Worm (Caenorhabditis elegans) whole organism, L4 larva: ENCODE data around the gene exc-5.

Experiments used
- F49E8.2 ChIP-seq: sonication (generic microtip); optimal IDR thresholded peaks from 2 replicates; lab custom pipeline; 2016; ENCODE audit warnings: missing compliant biosample characterization, mild to moderate bottlenecking, missing genetic modification characterization, borderline replicate concordance
- arid-1 ChIP-seq: fragments of 200-800 bp; sonication (Bioruptor generic); conservative IDR thresholded peaks from 2 replicates; pipeline ENCODE4 v1.3.6; 2022; ENCODE audit warnings: missing genetic modification reagents, missing genetic modification characterization, missing compliant biosample characterization
- gei-8 ChIP-seq: fragments of 200-800 bp; sonication (Bioruptor generic); optimal IDR thresholded peaks from 2 replicates; lab custom pipeline; 2018; ENCODE audit warnings: mild to moderate bottlenecking, missing genetic modification characterization, missing compliant biosample characterization
- hmg-1.1 ChIP-seq: fragments of 200-800 bp; sonication (Bioruptor generic); IDR thresholded peaks from 2 replicates; pipeline ENCODE4 v1.3.6; 2022; ENCODE audit warnings: missing genetic modification reagents, missing genetic modification characterization, missing compliant biosample characterization
- mes-2 ChIP-seq: sonication (generic microtip); optimal IDR thresholded peaks from 2 replicates; lab custom pipeline; 2016; ENCODE audit warnings: missing genotype, mild to moderate bottlenecking, missing genetic modification characterization, missing compliant biosample characterization; ENCODE audit not compliant: poor library complexity, severe bottlenecking
- nhr-28 ChIP-seq: fragments of 150-350 bp; optimal IDR thresholded peaks from 2 replicates; lab custom pipeline; 2014; ENCODE audit warnings: missing biosample characterization, missing genetic modification characterization
- pqm-1 ChIP-seq: sonication (generic microtip); optimal IDR thresholded peaks from 2 replicates; lab custom pipeline; 2017; ENCODE audit warnings: missing biosample characterization, missing genetic modification characterization
- zag-1 ChIP-seq: fragments of 150-350 bp; optimal IDR thresholded peaks from 2 replicates; lab custom pipeline; 2014; ENCODE audit warnings: missing biosample characterization, missing genetic modification characterization

DNA sequence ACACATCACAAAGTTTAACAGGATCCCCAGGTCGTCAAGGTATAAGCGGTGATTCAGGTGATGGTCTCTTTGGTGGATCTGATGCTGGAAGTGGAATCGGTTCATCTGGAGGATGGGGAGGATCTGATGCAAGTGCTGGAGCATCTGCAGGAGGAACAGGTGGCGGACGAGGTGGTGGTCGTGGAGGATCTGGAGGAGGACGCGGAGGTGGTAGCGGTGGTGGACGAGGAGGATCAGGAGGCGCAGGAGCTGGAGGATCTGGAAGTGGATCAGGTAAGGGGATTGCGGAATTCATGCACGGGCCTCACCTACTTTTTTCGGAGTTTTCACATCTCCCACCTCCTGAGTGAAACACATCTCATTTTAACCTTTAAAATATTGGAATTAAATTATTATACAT is 3.1 kb upstream of the exc-5 start:
- no peak for TF ChIP-seq zag-1 (tag; lab: Kevin White, UChicago)
- no peak for TF ChIP-seq F49E8.2
- TF ChIP-seq gei-8 (GFP tag; lab: Kevin White, UChicago), result no peak
- TF ChIP-seq pqm-1 (tag; lab: Kevin White, UChicago), result no peak
- TF ChIP-seq hmg-1.1, result no peak
- no peak for TF ChIP-seq nhr-28
- TF ChIP-seq mes-2 (tag; lab: Kevin White, UChicago), result no peak
- TF ChIP-seq arid-1 (GFP tag; lab: Robert Waterston, UW), result no peak
